Fruit fly (Drosophila melanogaster) Kc167 (cell line): ENCODE results near the gene CG16957.

Experiments used
- Myc ChIP-seq: fragments of >200 bp; optimal IDR thresholded peaks from 2 replicates; lab custom pipeline; 2017; ENCODE audit warnings: missing external identifiers
- Sin3A ChIP-seq: fragments of >200 bp; optimal IDR thresholded peaks from 2 replicates; lab custom pipeline; 2018; ENCODE audit warnings: missing external identifiers
- h ChIP-seq: fragments of >200 bp; optimal IDR thresholded peaks from 3 replicates; lab custom pipeline; 2018; ENCODE audit warnings: missing external identifiers

DNA sequence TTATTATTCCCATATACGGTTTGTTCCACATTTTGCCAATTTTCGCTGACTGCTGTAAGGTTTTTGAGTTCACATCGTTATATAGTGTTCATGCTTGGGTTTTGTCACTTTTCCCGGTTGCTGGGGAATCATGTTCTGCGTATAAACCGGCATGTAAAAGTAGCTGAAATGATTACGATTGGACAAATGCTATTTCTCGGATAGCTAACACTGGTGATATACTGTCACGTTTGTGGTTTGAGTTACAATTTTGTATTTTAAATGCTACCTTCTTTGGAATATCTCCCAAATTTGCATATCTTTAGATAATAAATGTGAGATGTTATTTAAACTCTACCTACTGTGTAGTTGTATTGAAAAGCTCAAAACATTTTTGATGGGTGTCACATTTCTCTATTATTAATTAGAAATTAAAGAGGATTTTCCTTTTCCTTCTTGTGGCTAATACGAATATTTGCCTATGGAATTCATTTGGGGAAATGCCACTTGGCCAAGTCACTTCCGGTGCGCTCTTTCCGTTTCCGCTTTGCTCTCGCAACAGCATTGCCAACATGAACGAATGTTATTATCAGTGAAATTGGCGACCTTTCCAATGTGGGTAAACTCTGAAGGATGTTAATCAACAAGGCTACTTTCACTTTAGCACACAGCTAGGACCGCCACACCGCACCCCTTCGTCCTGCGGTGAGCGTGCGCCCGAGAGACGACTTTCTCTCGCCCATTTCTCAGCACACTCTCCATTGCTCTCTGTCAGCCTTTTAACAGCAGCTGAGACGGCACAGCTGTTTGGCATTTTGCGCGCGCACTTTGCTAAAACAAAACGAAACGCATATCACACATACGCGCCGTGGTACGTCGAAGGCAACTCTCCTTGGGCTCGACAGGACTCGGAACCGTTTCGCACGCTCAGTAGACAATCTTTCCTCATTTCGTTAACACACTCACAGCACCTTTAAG lies 18.8 kb upstream of the CG16957 start, which contains the start of the genes CG16956, CG42784 and CG43850:
- TF ChIP-seq Sin3A (lab: Kevin White, UChicago) (no peak), h (lab: Kevin White, UChicago) (no peak), Myc (lab: Kevin White, UChicago) (no peak)
